Worm (Caenorhabditis elegans) whole organism, L1 larva: Measurements from ENCODE around the gene H20J04.4.

Source experiments
- alr-1 ChIP-seq: fragments of 200-800 bp; sonication (Bioruptor generic); optimal IDR thresholded peaks from 2 replicates; lab custom pipeline; 2018; ENCODE audit warnings: borderline replicate concordance, mild to moderate bottlenecking, missing genetic modification characterization, missing compliant biosample characterization
- xbp-1 ChIP-seq: sonication (generic microtip); optimal IDR thresholded peaks from 2 replicates; lab custom pipeline; 2016; ENCODE audit warnings: missing genetic modification characterization, missing compliant biosample characterization

DNA sequence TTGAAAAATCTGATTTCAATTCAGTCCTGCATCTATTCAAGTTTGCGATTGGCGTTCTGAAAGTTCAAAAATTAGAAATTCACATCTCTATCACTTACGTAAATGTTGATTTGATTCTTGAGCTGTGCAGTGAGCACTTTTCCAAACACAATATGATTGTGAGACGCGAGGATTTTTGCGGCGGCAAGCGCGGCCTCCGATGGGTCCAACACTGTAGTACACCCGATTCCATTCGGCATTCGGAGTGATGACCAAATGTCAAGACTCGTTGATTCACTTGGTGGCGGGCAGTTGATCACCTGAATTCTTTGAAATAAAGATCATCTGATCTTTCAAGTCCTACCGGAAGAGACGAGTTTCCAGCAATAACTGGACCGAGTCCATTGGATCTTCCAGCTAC lies 40.9 kb downstream of the H20J04.4 start:
- no peak for TF ChIP-seq xbp-1 (tag; lab: Kevin White, UChicago)
- TF ChIP-seq alr-1 (tag; lab: Kevin White, UChicago): no peak
